Fruit fly (Drosophila melanogaster) whole organism, adult: ENCODE measurements around the gene CG7332.
A peak's percentile ranks its signal among the peaks of the same experiment; 100 is the strongest.

Source experiments
- CG12768 ChIP-seq: fragments of 200-800 bp; sonication (Bioruptor generic); optimal IDR thresholded peaks from 2 replicates; lab custom pipeline; 2017; ENCODE audit warnings: missing biosample characterization, missing genetic modification characterization, mild to moderate bottlenecking, moderate library complexity, missing genetic modification reagents
- CG1620 ChIP-seq: fragments of 200-800 bp; sonication (Bioruptor generic); optimal IDR thresholded peaks from 2 replicates; lab custom pipeline; 2016; ENCODE audit warnings: missing biosample characterization, missing genetic modification characterization
- CG33017 ChIP-seq: fragments of 200-800 bp; sonication (Bioruptor generic); optimal IDR thresholded peaks from 2 replicates; lab custom pipeline; 2018; ENCODE audit warnings: missing biosample characterization, mild to moderate bottlenecking, missing genetic modification characterization, moderate library complexity
- CG5204 ChIP-seq: fragments of 200-800 bp; sonication (Bioruptor generic); optimal IDR thresholded peaks from 2 replicates; lab custom pipeline; 2016; ENCODE audit warnings: missing biosample characterization, missing genetic modification characterization
- CG7045 ChIP-seq: fragments of 200-800 bp; sonication (Bioruptor generic); optimal IDR thresholded peaks from 2 replicates; lab custom pipeline; 2017; ENCODE audit warnings: missing biosample characterization, mild to moderate bottlenecking, missing genetic modification characterization
- Clk ChIP-seq: fragments of 200-800 bp; sonication (Bioruptor generic); optimal IDR thresholded peaks from 2 replicates; lab custom pipeline; 2017; ENCODE audit warnings: missing biosample characterization, missing genetic modification characterization
- Mnt ChIP-seq: fragments of 200-800 bp; sonication (Bioruptor generic); optimal IDR thresholded peaks from 2 replicates; lab custom pipeline; 2016; ENCODE audit warnings: missing biosample characterization, mild to moderate bottlenecking, missing genetic modification characterization
- bab1 ChIP-seq: fragments of 200-800 bp; sonication (Bioruptor generic); optimal IDR thresholded peaks from 3 replicates; lab custom pipeline; 2019; ENCODE audit warnings: missing biosample characterization, mild to moderate bottlenecking, missing genetic modification characterization, moderate library complexity
- cnc ChIP-seq, 2 experiments: fragments of >200 bp; optimal IDR thresholded peaks; 2 replicates each; lab custom pipeline; 2017
- kay ChIP-seq: fragments of 200-800 bp; sonication (Bioruptor generic); peaks from one replicate; lab custom pipeline; 2016; ENCODE audit warnings: missing biosample characterization, missing genetic modification characterization, borderline replicate concordance
- ovo ChIP-seq: fragments of 200-800 bp; sonication (Bioruptor generic); optimal IDR thresholded peaks from 2 replicates; lab custom pipeline; 2016; ENCODE audit warnings: missing biosample characterization, missing genetic modification characterization
- pad ChIP-seq: fragments of 200-800 bp; sonication (Bioruptor generic); optimal IDR thresholded peaks from 3 replicates; lab custom pipeline; 2017; ENCODE audit warnings: missing biosample characterization, missing genetic modification characterization, mild to moderate bottlenecking, moderate library complexity, missing genetic modification reagents
- tj ChIP-seq: fragments of 200-800 bp; sonication (Bioruptor generic); optimal IDR thresholded peaks from 3 replicates; lab custom pipeline; 2017; ENCODE audit warnings: missing biosample characterization, mild to moderate bottlenecking, missing genetic modification characterization, moderate library complexity
- toe ChIP-seq: fragments of 200-800 bp; sonication (Bioruptor generic); optimal IDR thresholded peaks from 2 replicates; lab custom pipeline; 2016; ENCODE audit warnings: missing biosample characterization, missing genetic modification characterization

- TF ChIP-seq kay (no peak), CG33017 (tag; lab: Kevin White, UChicago) (no peak), tj (GFP tag; lab: Kevin White, UChicago) (peak; percentile 74), Clk (no peak), CG12768 (GFP tag; lab: Kevin White, UChicago) (no peak), Mnt (GFP tag; lab: Kevin White, UChicago) (no peak), CG5204 (GFP tag; lab: Kevin White, UChicago) (no peak), ovo (GFP tag; lab: Kevin White, UChicago) (no peak), pad (GFP tag; lab: Kevin White, UChicago) (no peak), cnc (optimal IDR thresholded peaks at IDR 0.05; lab: Kevin White, UChicago) (no peak), CG1620 (GFP tag; lab: Kevin White, UChicago) (no peak), CG7045 (GFP tag; lab: Kevin White, UChicago) (no peak), bab1 (GFP tag; lab: Kevin White, UChicago) (no peak), toe (GFP tag; lab: Kevin White, UChicago) (no peak)
Measured at dm6 chrX:18926372-18927200, 42.3 kb downstream of the CG7332 start.
